Fruit fly (Drosophila melanogaster): ENCODE measurements around the gene xit.

The xit gene

dm6 chrX:6863289-6863938 lies 42.6 kb downstream of the xit start, which contains the start of gene CG43736 (continued):
- peak; percentile 79 for TF ChIP-seq exex (tag; optimal IDR thresholded peaks at IDR 0.05)
- peak; percentile 96 for TF ChIP-seq CG9817 (tag; optimal IDR thresholded peaks at IDR 0.05)
- peak; percentile 83 for TF ChIP-seq Oaz (GFP tag; IDR thresholded peaks at IDR 0.05)
- TF ChIP-seq Sin3A (optimal IDR thresholded peaks at IDR 0.05) = no peak
- TF ChIP-seq crol (GFP tag; IDR thresholded peaks at IDR 0.05) = no peak
- peak; percentile 77 for TF ChIP-seq CG11247 (GFP tag; IDR thresholded peaks at IDR 0.05)
- peak; percentile 77; the same call in 2 of the 3 replicates for TF ChIP-seq CG6175 (GFP tag; IDR thresholded peaks at IDR 0.05)
- TF ChIP-seq ttk (GFP tag; IDR thresholded peaks at IDR 0.05) = peak; percentile 79
- TF ChIP-seq insv (GFP tag; optimal IDR thresholded peaks at IDR 0.05) = peak in 1 of 2 experiments; percentile 67
- peak; percentile 88 for TF ChIP-seq CG10462 (GFP tag; optimal IDR thresholded peaks at IDR 0.05)
- TF ChIP-seq unc-4 (GFP tag; IDR thresholded peaks at IDR 0.05; ENCODE audit: partially characterized antibody) = no peak
- peak; percentile 93 for TF ChIP-seq caup (GFP tag; optimal IDR thresholded peaks at IDR 0.05; ENCODE audit: severe bottlenecking)
- peak; percentile 98 for TF ChIP-seq lab (GFP tag; optimal IDR thresholded peaks at IDR 0.05)
- peak; percentile 98 for TF ChIP-seq Med (GFP tag)
- TF ChIP-seq CG14667 (GFP tag; IDR thresholded peaks at IDR 0.05) = peak; percentile 76
- TF ChIP-seq CG9932 (GFP tag; IDR thresholded peaks at IDR 0.05) = peak; percentile 83
- peak; percentile 79 for TF ChIP-seq dm (GFP tag; optimal IDR thresholded peaks at IDR 0.05)
- TF ChIP-seq CG7745 (tag; optimal IDR thresholded peaks at IDR 0.05) = no peak
- no peak for TF ChIP-seq CG4360 (GFP tag; IDR thresholded peaks at IDR 0.05)
- TF ChIP-seq MBD-R2 (GFP tag; IDR thresholded peaks at IDR 0.05) = peak; percentile 32; the same call in 1 of the 2 replicates
- peak; percentile 94 for TF ChIP-seq mam (GFP tag; optimal IDR thresholded peaks at IDR 0.05)
- TF ChIP-seq CG4854 (GFP tag; optimal IDR thresholded peaks at IDR 0.05) = peak; percentile 82
- peak; percentile 86 for TF ChIP-seq CG11093 (GFP tag; IDR thresholded peaks at IDR 0.05)
- peak; percentile 60 for TF ChIP-seq Sry-δ (GFP tag; optimal IDR thresholded peaks at IDR 0.05)
- peak; percentile 91 for TF ChIP-seq CG6689 (GFP tag; IDR thresholded peaks at IDR 0.05)
- no peak for TF ChIP-seq tna (GFP tag; IDR thresholded peaks at IDR 0.05; ENCODE audit: partially characterized antibody)
- TF ChIP-seq BEAF-32 (GFP tag; optimal IDR thresholded peaks at IDR 0.05) = peak; percentile 17
- TF ChIP-seq CG43689 (GFP tag; IDR thresholded peaks at IDR 0.05) = peak; percentile 70
- peak; percentile 87 for TF ChIP-seq CG13624 (GFP tag; optimal IDR thresholded peaks at IDR 0.05)
- TF ChIP-seq CG17912 (GFP tag; optimal IDR thresholded peaks at IDR 0.05) = peak; percentile 83
- peak; percentile 87 for TF ChIP-seq stc (GFP tag; IDR thresholded peaks at IDR 0.05)
- peak; percentile 92 for TF ChIP-seq jumu (GFP tag; optimal IDR thresholded peaks at IDR 0.05)
- peak; percentile 93 to 94 for TF ChIP-seq chif (GFP tag; optimal IDR thresholded peaks at IDR 0.05)
- peak; percentile 94 for TF ChIP-seq CG12299 (tag; optimal IDR thresholded peaks at IDR 0.05)
- peak; percentile 92 for TF ChIP-seq CG13775 (GFP tag; optimal IDR thresholded peaks at IDR 0.05)
- peak; percentile 87 for TF ChIP-seq disco-r (GFP tag; optimal IDR thresholded peaks at IDR 0.05)
- peak; percentile 84 to 94 for TF ChIP-seq Pdp1 (GFP tag; optimal IDR thresholded peaks at IDR 0.05)
- TF ChIP-seq toy (GFP tag; IDR thresholded peaks at IDR 0.05) = peak; percentile 62; the same call in 1 of the 2 replicates
- peak; percentile 95 for TF ChIP-seq gcm (GFP tag; optimal IDR thresholded peaks at IDR 0.05)
- peak; percentile 95 for TF ChIP-seq Xbp1 (GFP tag; optimal IDR thresholded peaks at IDR 0.05)
- peak; percentile 83 for TF ChIP-seq nom (GFP tag; optimal IDR thresholded peaks at IDR 0.05)
- no peak for TF ChIP-seq Scr (GFP tag; IDR thresholded peaks at IDR 0.05; ENCODE audit: partially characterized antibody)
- peak; percentile 94 for TF ChIP-seq CG10654 (GFP tag; optimal IDR thresholded peaks at IDR 0.05)
- TF ChIP-seq CG8089 (GFP tag; optimal IDR thresholded peaks at IDR 0.05) = peak; percentile 90
- peak; percentile 65; the same call in 1 of the 3 replicates for TF ChIP-seq C15 (GFP tag; IDR thresholded peaks at IDR 0.05)
- TF ChIP-seq rib (GFP tag; IDR thresholded peaks at IDR 0.05) = peak; percentile 70; the same call in 1 of the 2 replicates
- peak; percentile 94 for TF ChIP-seq CG6765 (GFP tag; optimal IDR thresholded peaks at IDR 0.05)
- peak; percentile 65 for TF ChIP-seq Taf1 (GFP tag; IDR thresholded peaks at IDR 0.05)
- TF ChIP-seq ci (GFP tag; IDR thresholded peaks at IDR 0.05) = peak; percentile 82
- TF ChIP-seq cad (GFP tag; optimal IDR thresholded peaks at IDR 0.05) = no peak
